Worm (Caenorhabditis elegans) whole organism, L4 larva: ENCODE measurements around the gene F44E2.4.
A peak's percentile ranks its signal among the peaks of the same experiment; 100 is the strongest.

ENCODE experiments used
- D1046.2 ChIP-seq: fragments of 200-800 bp; sonication (Bioruptor generic); IDR thresholded peaks from 2 replicates; pipeline ENCODE4 v1.3.6; 2022; ENCODE audit warnings: missing genetic modification characterization, missing compliant biosample characterization
- F37D6.2 ChIP-seq: sonication (generic microtip); optimal IDR thresholded peaks from 2 replicates; lab custom pipeline; 2016; ENCODE audit warnings: mild to moderate bottlenecking, missing genetic modification characterization, missing compliant biosample characterization
- F44E2.7 ChIP-seq: fragments of 200-800 bp; sonication (Bioruptor generic); IDR thresholded peaks from 2 replicates; pipeline ENCODE4 v2.1.2; 2022; ENCODE audit warnings: missing genetic modification characterization, missing compliant biosample characterization
- Y48G9A.11 ChIP-seq: fragments of 200-800 bp; sonication (Bioruptor generic); IDR thresholded peaks from 2 replicates; pipeline ENCODE4 v1.3.6; 2022; ENCODE audit warnings: missing genetic modification reagents, missing genetic modification characterization, missing compliant biosample characterization
- Y5F2A.4 ChIP-seq: fragments of 200-800 bp; sonication (Bioruptor generic); optimal IDR thresholded peaks from 2 replicates; lab custom pipeline; 2018; ENCODE audit warnings: mild to moderate bottlenecking, missing genetic modification characterization, missing compliant biosample characterization
- Y75B8A.6 ChIP-seq: fragments of 200-800 bp; sonication (Bioruptor generic); IDR thresholded peaks from 2 replicates; pipeline ENCODE4 v1.3.6; 2022; ENCODE audit warnings: missing genetic modification reagents, missing genetic modification characterization, missing compliant biosample characterization
- ZK337.2 ChIP-seq: fragments of 200-800 bp; sonication (Bioruptor generic); IDR thresholded peaks from 2 replicates; pipeline ENCODE4 v1.3.6; 2022; ENCODE audit warnings: missing genetic modification reagents, missing genetic modification characterization, missing compliant biosample characterization
- aha-1 ChIP-seq: fragments of 150-350 bp; peaks from one replicate; lab custom pipeline; 2014; ENCODE audit warnings: missing biosample characterization, missing genetic modification characterization
- arid-1 ChIP-seq: fragments of 200-800 bp; sonication (Bioruptor generic); conservative IDR thresholded peaks from 2 replicates; pipeline ENCODE4 v1.3.6; 2022; ENCODE audit warnings: missing genetic modification reagents, missing genetic modification characterization, missing compliant biosample characterization
- ceh-20 ChIP-seq: fragments of 200-800 bp; sonication (Bioruptor generic); IDR thresholded peaks from 2 replicates; pipeline ENCODE4 v1.3.6; 2022; ENCODE audit warnings: missing genetic modification reagents, missing genetic modification characterization, missing compliant biosample characterization
- ceh-32 ChIP-seq: sonication (generic microtip); optimal IDR thresholded peaks from 2 replicates; lab custom pipeline; 2016; ENCODE audit warnings: mild to moderate bottlenecking, missing genetic modification characterization, missing compliant biosample characterization; ENCODE audit not compliant: poor library complexity
- ceh-44 ChIP-seq: fragments of 200-800 bp; sonication (Bioruptor generic); IDR thresholded peaks from 2 replicates; pipeline ENCODE4 v1.3.6; 2022; ENCODE audit warnings: missing genetic modification reagents, missing genetic modification characterization, missing compliant biosample characterization
- ceh-62 ChIP-seq: sonication (generic microtip); optimal IDR thresholded peaks from 2 replicates; lab custom pipeline; 2017; ENCODE audit warnings: missing biosample characterization, missing genetic modification characterization
- ctbp-1 ChIP-seq: fragments of 200-800 bp; sonication (Bioruptor generic); IDR thresholded peaks from 2 replicates; pipeline ENCODE4 v1.3.6; 2022; ENCODE audit warnings: missing genetic modification reagents, missing genetic modification characterization, missing compliant biosample characterization
- daf-16 ChIP-seq, 3 experiments: sonication (generic microtip); optimal IDR thresholded peaks; 2 replicates each; lab custom pipeline; 2016 to 2017; ENCODE audit warnings: missing genetic modification characterization in 3 of 3, missing genetic modification reagents in 3 of 3, mild to moderate bottlenecking in 2 of 3, missing compliant biosample characterization in 2 of 3, missing biosample characterization in 1 of 3, moderate library complexity in 1 of 3
- dmd-6 ChIP-seq: fragments of 200-800 bp; sonication (Bioruptor generic); IDR thresholded peaks from 2 replicates; pipeline ENCODE4 v1.3.6; 2022; ENCODE audit warnings: missing genetic modification reagents, missing genetic modification characterization, missing compliant biosample characterization
- dve-1 ChIP-seq: sonication (generic microtip); optimal IDR thresholded peaks from 2 replicates; lab custom pipeline; 2017; ENCODE audit warnings: antibody characterized with exemption, mild to moderate bottlenecking, missing genetic modification characterization, missing compliant biosample characterization; ENCODE audit not compliant: insufficient read depth
- egl-43 ChIP-seq: fragments of 200-800 bp; sonication (Bioruptor generic); IDR thresholded peaks from 2 replicates; pipeline ENCODE4 v1.3.6; 2022; ENCODE audit warnings: missing genetic modification reagents, missing genetic modification characterization, missing compliant biosample characterization
- fkh-10 ChIP-seq: fragments of 150-350 bp; optimal IDR thresholded peaks from 2 replicates; lab custom pipeline; 2014; ENCODE audit warnings: missing biosample characterization, missing genetic modification reagents, missing genetic modification characterization
- hlh-11 ChIP-seq: fragments of 200-800 bp; sonication (Bioruptor generic); optimal IDR thresholded peaks from 2 replicates; lab custom pipeline; 2018; ENCODE audit warnings: mild to moderate bottlenecking, missing genetic modification characterization, missing compliant biosample characterization
- hlh-30 ChIP-seq: sonication (generic microtip); optimal IDR thresholded peaks from 2 replicates; lab custom pipeline; 2017; ENCODE audit warnings: antibody characterized with exemption, mild to moderate bottlenecking, missing genetic modification characterization, missing compliant biosample characterization; ENCODE audit not compliant: insufficient read depth
- hmg-1.1 ChIP-seq: fragments of 200-800 bp; sonication (Bioruptor generic); IDR thresholded peaks from 2 replicates; pipeline ENCODE4 v1.3.6; 2022; ENCODE audit warnings: missing genetic modification reagents, missing genetic modification characterization, missing compliant biosample characterization
- lsy-2 ChIP-seq, 2 experiments: fragments of 150-350 bp in 1 of 2; sonication (generic microtip) in 1 of 2; optimal IDR thresholded peaks; 2 replicates each; lab custom pipeline; 2014 to 2017; ENCODE audit warnings: missing biosample characterization in 2 of 2, missing genetic modification characterization in 2 of 2
- mep-1 ChIP-seq: fragments of 150-350 bp; sonication (generic microtip); optimal IDR thresholded peaks from 3 replicates; lab custom pipeline; 2014; ENCODE audit warnings: missing biosample characterization, missing genetic modification characterization
- mxl-3 ChIP-seq: fragments of 200-800 bp; sonication (Bioruptor generic); optimal IDR thresholded peaks from 2 replicates; lab custom pipeline; 2018; ENCODE audit warnings: mild to moderate bottlenecking, missing genetic modification characterization, missing compliant biosample characterization
- nhr-10 ChIP-seq: fragments of 150-350 bp; optimal IDR thresholded peaks from 2 replicates; lab custom pipeline; 2014; ENCODE audit warnings: missing biosample characterization, missing genetic modification characterization
- nhr-102 ChIP-seq: sonication (generic microtip); optimal IDR thresholded peaks from 2 replicates; lab custom pipeline; 2016; ENCODE audit warnings: mild to moderate bottlenecking, missing genetic modification characterization, moderate library complexity, missing compliant biosample characterization
- pha-4 ChIP-seq, 2 experiments: fragments of 150-350 bp in 1 of 2; fragments of 200-800 bp in 1 of 2; sonication (Bioruptor generic) in 1 of 2; IDR thresholded peaks in 1 of 2; optimal IDR thresholded peaks in 1 of 2; 2 replicates each; pipeline versions ENCODE4 v1.3.6 to Lab custom; 2014 to 2022; ENCODE audit warnings: missing genetic modification characterization in 2 of 2, missing genetic modification reagents in 2 of 2, missing biosample characterization in 1 of 2, missing compliant biosample characterization in 1 of 2
- rbr-2 ChIP-seq: sonication (generic microtip); optimal IDR thresholded peaks from 2 replicates; lab custom pipeline; 2016; ENCODE audit warnings: missing genotype, missing genetic modification characterization, missing compliant biosample characterization
- spr-1 ChIP-seq: sonication (generic microtip); optimal IDR thresholded peaks from 2 replicates; lab custom pipeline; 2016; ENCODE audit warnings: mild to moderate bottlenecking, missing genetic modification characterization, missing compliant biosample characterization
- spr-3 ChIP-seq: fragments of 200-800 bp; sonication (Bioruptor generic); optimal IDR thresholded peaks from 2 replicates; lab custom pipeline; 2018; ENCODE audit warnings: mild to moderate bottlenecking, missing genetic modification characterization, missing compliant biosample characterization
- tra-1 ChIP-seq: fragments of 200-800 bp; sonication (Bioruptor generic); IDR thresholded peaks from 2 replicates; pipeline ENCODE4 v1.3.6; 2022; ENCODE audit warnings: missing genetic modification reagents, missing genetic modification characterization, missing compliant biosample characterization
- unc-39 ChIP-seq: sonication (generic microtip); optimal IDR thresholded peaks from 2 replicates; lab custom pipeline; 2017; ENCODE audit warnings: missing biosample characterization, missing genetic modification characterization
- unc-62 ChIP-seq, 3 experiments: fragments of 150-350 bp in 1 of 3; sonication (generic microtip); optimal IDR thresholded peaks in 2 of 3; peaks in 1 of 3; 1 replicate in 1 of 3; 2 replicates in 2 of 3; lab custom pipeline; 2014 to 2017; ENCODE audit warnings: missing biosample characterization in 3 of 3, missing genetic modification characterization in 3 of 3, missing genetic modification reagents in 3 of 3, missing genotype in 1 of 3
- zag-1 ChIP-seq: fragments of 150-350 bp; optimal IDR thresholded peaks from 2 replicates; lab custom pipeline; 2014; ENCODE audit warnings: missing biosample characterization, missing genetic modification characterization
- zfp-3 ChIP-seq: fragments of 200-800 bp; sonication (Bioruptor generic); conservative IDR thresholded peaks from 2 replicates; pipeline ENCODE4 v1.3.6; 2022; ENCODE audit warnings: missing genetic modification reagents, missing genetic modification characterization, missing compliant biosample characterization
- zip-2 ChIP-seq: fragments of 150-350 bp; optimal IDR thresholded peaks from 2 replicates; lab custom pipeline; 2014; ENCODE audit warnings: missing biosample characterization, missing genetic modification characterization
- ztf-7 ChIP-seq: fragments of 150-350 bp; optimal IDR thresholded peaks from 2 replicates; lab custom pipeline; 2014; ENCODE audit warnings: missing biosample characterization, missing genetic modification characterization

F44E2.4 gene

DNA sequence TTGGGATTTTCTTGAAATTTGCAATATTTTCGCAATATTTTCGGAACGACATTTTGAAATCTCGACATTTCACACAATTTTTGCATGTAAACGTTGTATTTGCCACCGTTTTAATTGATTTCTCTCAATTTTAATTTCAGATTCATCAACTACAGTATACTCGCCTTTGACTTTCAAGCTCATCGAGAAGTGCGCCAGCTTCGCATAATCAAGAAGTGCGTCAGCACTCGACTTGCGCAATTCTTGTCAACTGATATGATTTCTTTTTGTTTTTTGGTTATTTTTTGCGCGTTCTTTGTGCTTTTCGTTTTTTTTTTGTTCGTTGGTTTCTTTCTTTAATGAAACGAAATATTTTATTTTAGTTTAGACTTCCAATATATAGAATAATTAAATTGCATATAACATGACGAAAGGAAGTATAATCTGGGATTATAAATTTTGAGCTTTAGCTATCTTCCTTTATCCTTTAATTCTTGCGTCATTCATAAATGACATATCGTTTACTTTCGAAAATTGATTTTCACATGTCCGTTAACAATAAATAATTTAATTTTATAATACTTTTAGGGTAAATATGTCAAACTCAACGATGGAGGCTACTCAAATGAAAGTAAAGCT, 49.1 kb upstream of the F44E2.4 start, which contains the start of gene famh-136 (continued):
- TF ChIP-seq zag-1 (tag; lab: Kevin White, UChicago): no peak
- TF ChIP-seq tra-1: peak; percentile 51; the same call in 1 of the 2 replicates
- peak; percentile 95 for TF ChIP-seq mep-1
- TF ChIP-seq ctbp-1 (GFP tag; lab: Robert Waterston, UW): peak; percentile 80
- TF ChIP-seq pha-4 (GFP tag; IDR thresholded peaks at IDR 0.05; lab: Robert Waterston, UW): peak; percentile 76
- peak; percentile 89 for TF ChIP-seq pha-4 (tag; optimal IDR thresholded peaks at IDR 0.05; lab: Kevin White, UChicago)
- TF ChIP-seq dmd-6 (GFP tag; lab: Robert Waterston, UW): peak; percentile 91
- no peak for TF ChIP-seq Y75B8A.6 (GFP tag; lab: Robert Waterston, UW)
- peak; percentile 80 for TF ChIP-seq hlh-30
- peak; percentile 77 for TF ChIP-seq spr-1 (tag; lab: Kevin White, UChicago)
- TF ChIP-seq F44E2.7 (GFP tag; lab: Robert Waterston, UW): no peak
- peak; percentile 37 for TF ChIP-seq fkh-10 (GFP tag; lab: Kevin White, UChicago)
- peak; percentile 91 for TF ChIP-seq hlh-11 (tag; lab: Kevin White, UChicago)
- TF ChIP-seq mxl-3 (GFP tag; lab: Kevin White, UChicago): peak; percentile 41
- TF ChIP-seq spr-3 (GFP tag; lab: Kevin White, UChicago): peak; percentile 38
- no peak for TF ChIP-seq ceh-32
- peak; percentile 82 for TF ChIP-seq arid-1 (GFP tag; lab: Robert Waterston, UW)
- TF ChIP-seq F37D6.2: peak; percentile 72
- TF ChIP-seq hmg-1.1 (GFP tag; lab: Robert Waterston, UW): peak; percentile 79
- peak; percentile 52 for TF ChIP-seq zip-2 (tag; lab: Kevin White, UChicago)
- TF ChIP-seq Y48G9A.11 (GFP tag; lab: Robert Waterston, UW): no peak
- peak; percentile 64 for TF ChIP-seq ztf-7 (tag; lab: Kevin White, UChicago)

DNA sequence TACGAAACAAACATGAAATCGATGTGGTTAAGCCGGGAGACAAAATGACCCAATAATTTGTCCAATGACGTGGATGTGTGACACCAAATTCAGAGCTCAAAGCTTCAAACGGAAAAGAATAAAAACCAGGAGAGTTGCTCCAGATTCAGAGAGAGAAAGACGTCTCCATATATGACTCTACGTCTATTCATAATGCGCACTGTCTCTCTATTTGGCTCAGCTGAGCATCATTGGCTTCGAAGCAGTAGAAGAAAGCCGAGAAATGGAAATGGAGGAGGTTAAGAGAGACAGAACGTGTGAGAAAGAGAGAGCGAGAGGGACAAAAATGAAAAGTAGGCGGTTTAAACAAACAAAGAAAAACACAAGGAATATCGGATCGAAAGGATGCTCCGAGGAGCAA, 48.1 kb upstream of the F44E2.4 start:
- peak; percentile 33 for TF ChIP-seq rbr-2 (tag; lab: Kevin White, UChicago)
- peak; percentile 40 for TF ChIP-seq hlh-30
- no peak for TF ChIP-seq aha-1 (tag; lab: Kevin White, UChicago)
- no peak for TF ChIP-seq arid-1 (GFP tag; lab: Robert Waterston, UW)
- no peak for TF ChIP-seq daf-16 (GFP tag; optimal IDR thresholded peaks at IDR 0.05; lab: Kevin White, UChicago)
- no peak for TF ChIP-seq daf-16 (tag; optimal IDR thresholded peaks at IDR 0.05; lab: Kevin White, UChicago)
- no peak for TF ChIP-seq ceh-20
- TF ChIP-seq hmg-1.1 (GFP tag; lab: Robert Waterston, UW): peak; percentile 24; the same call in 1 of the 2 replicates
- no peak for TF ChIP-seq zfp-3
- peak in 1 of 2 experiments; percentile 55 for TF ChIP-seq unc-62 (GFP tag; optimal IDR thresholded peaks at IDR 0.05 in 1 of 2; lab: Kevin White, UChicago)
- TF ChIP-seq unc-62 (tag; optimal IDR thresholded peaks at IDR 0.05; lab: Kevin White, UChicago): no peak
- TF ChIP-seq unc-39: no peak
- no peak for TF ChIP-seq Y75B8A.6 (GFP tag; lab: Robert Waterston, UW)
- no peak for TF ChIP-seq Y5F2A.4 (GFP tag; lab: Kevin White, UChicago)
- TF ChIP-seq ceh-62 (tag; lab: Kevin White, UChicago): no peak
- no peak for TF ChIP-seq Y48G9A.11 (GFP tag; lab: Robert Waterston, UW)
- peak; percentile 16 for TF ChIP-seq dve-1
- TF ChIP-seq ZK337.2 (GFP tag; lab: Robert Waterston, UW): no peak
- TF ChIP-seq D1046.2 (GFP tag; lab: Robert Waterston, UW): no peak
- TF ChIP-seq nhr-102: no peak
- peak; percentile 20 for TF ChIP-seq mep-1
- TF ChIP-seq egl-43 (GFP tag; lab: Robert Waterston, UW): no peak
- peak in 1 of 2 experiments; percentile 32 for TF ChIP-seq lsy-2 (tag; optimal IDR thresholded peaks at IDR 0.05; lab: Kevin White, UChicago)
- TF ChIP-seq nhr-10: no peak
- TF ChIP-seq ceh-44 (GFP tag; lab: Robert Waterston, UW): no peak
